Fruit fly (Drosophila melanogaster) whole organism, prepupa: ENCODE data around the gene dachs.
A peak's percentile ranks its signal among the peaks of the same experiment; 100 is the strongest.

Experiments
- Blimp-1 ChIP-seq: fragments of 200-800 bp; sonication (Bioruptor generic); optimal IDR thresholded peaks from 3 replicates; lab custom pipeline; 2017; ENCODE audit warnings: missing biosample characterization, missing genetic modification characterization, mild to moderate bottlenecking, moderate library complexity, missing genetic modification reagents
- CG10631 ChIP-seq: fragments of 200-800 bp; sonication (Bioruptor generic); optimal IDR thresholded peaks from 2 replicates; lab custom pipeline; 2016; ENCODE audit warnings: missing biosample characterization, missing genetic modification characterization
- CG10669 ChIP-seq: fragments of 200-800 bp; sonication (Bioruptor generic); optimal IDR thresholded peaks from 3 replicates; lab custom pipeline; 2018; ENCODE audit warnings: missing biosample characterization, mild to moderate bottlenecking, missing genetic modification characterization, moderate library complexity
- CG11294 ChIP-seq: fragments of 200-800 bp; sonication (Bioruptor generic); IDR thresholded peaks from 2 replicates; pipeline ENCODE4 v1.3.6; 2022; ENCODE audit warnings: missing biosample characterization, missing genetic modification characterization
- CG11762 ChIP-seq: fragments of 200-800 bp; sonication (Bioruptor generic); optimal IDR thresholded peaks from 3 replicates; lab custom pipeline; 2016; ENCODE audit warnings: missing biosample characterization, missing genetic modification characterization; ENCODE audit not compliant: insufficient read depth
- CG15336 ChIP-seq: fragments of 200-800 bp; sonication (Bioruptor generic); IDR thresholded peaks from 2 replicates; pipeline ENCODE4 v1.3.6; 2022; ENCODE audit warnings: missing biosample characterization, missing genetic modification characterization
- CG1621 ChIP-seq: fragments of 200-800 bp; sonication (Bioruptor generic); optimal IDR thresholded peaks from 3 replicates; lab custom pipeline; 2018; ENCODE audit warnings: missing biosample characterization, mild to moderate bottlenecking, missing genetic modification characterization
- CG16779 ChIP-seq: fragments of 200-800 bp; sonication (Bioruptor generic); optimal IDR thresholded peaks from 3 replicates; lab custom pipeline; 2017; ENCODE audit warnings: missing biosample characterization, mild to moderate bottlenecking, missing genetic modification characterization
- CG3032 ChIP-seq: fragments of 200-800 bp; optimal IDR thresholded peaks from 2 replicates; lab custom pipeline; 2019; ENCODE audit warnings: missing biosample characterization, mild to moderate bottlenecking, missing genetic modification characterization, moderate library complexity
- CG34406 ChIP-seq: fragments of 200-800 bp; sonication (Bioruptor generic); optimal IDR thresholded peaks from 3 replicates; lab custom pipeline; 2016; ENCODE audit warnings: missing biosample characterization, missing genetic modification characterization
- CG3919 ChIP-seq: fragments of 200-800 bp; sonication (Bioruptor generic); optimal IDR thresholded peaks from 3 replicates; lab custom pipeline; 2016; ENCODE audit warnings: missing biosample characterization, missing genetic modification characterization
- CG4318 ChIP-seq: fragments of 200-800 bp; sonication (Bioruptor generic); optimal IDR thresholded peaks from 3 replicates; lab custom pipeline; 2017; ENCODE audit warnings: missing biosample characterization, mild to moderate bottlenecking, missing genetic modification characterization
- CG6163 ChIP-seq: fragments of 200-800 bp; sonication (Bioruptor generic); IDR thresholded peaks from 3 replicates; pipeline ENCODE4 v1.3.6; 2022; ENCODE audit warnings: missing biosample characterization, missing genetic modification characterization
- CG6792 ChIP-seq: fragments of 200-800 bp; sonication (Bioruptor generic); optimal IDR thresholded peaks from 3 replicates; lab custom pipeline; 2016; ENCODE audit warnings: missing biosample characterization, missing genetic modification characterization
- CG6808 ChIP-seq: fragments of 200-800 bp; sonication (Bioruptor generic); optimal IDR thresholded peaks from 3 replicates; lab custom pipeline; 2017; ENCODE audit warnings: missing biosample characterization, missing genetic modification characterization, mild to moderate bottlenecking, moderate library complexity, missing genetic modification reagents
- CG8319 ChIP-seq: fragments of 200-800 bp; sonication (Bioruptor generic); optimal IDR thresholded peaks from 3 replicates; lab custom pipeline; 2016; ENCODE audit warnings: missing biosample characterization, missing genetic modification characterization
- CG8632 ChIP-seq: fragments of 200-800 bp; sonication (Bioruptor generic); optimal IDR thresholded peaks from 3 replicates; lab custom pipeline; 2016; ENCODE audit warnings: missing biosample characterization, missing genetic modification characterization
- CG9139 ChIP-seq: fragments of 200-800 bp; sonication (Bioruptor generic); optimal IDR thresholded peaks from 3 replicates; lab custom pipeline; 2017; ENCODE audit warnings: missing biosample characterization, mild to moderate bottlenecking, missing genetic modification characterization
- Eip75B ChIP-seq: fragments of 200-800 bp; sonication (Bioruptor generic); optimal IDR thresholded peaks from 3 replicates; lab custom pipeline; 2016; ENCODE audit warnings: missing biosample characterization, missing genetic modification characterization
- Eip78C ChIP-seq: fragments of 200-800 bp; sonication (Bioruptor generic); peaks from one replicate; lab custom pipeline; 2016; ENCODE audit warnings: missing biosample characterization, missing genetic modification characterization
- Ets96B ChIP-seq: fragments of 200-800 bp; optimal IDR thresholded peaks from 2 replicates; lab custom pipeline; 2019; ENCODE audit warnings: missing biosample characterization, mild to moderate bottlenecking, missing genetic modification characterization, moderate library complexity
- Hr38 ChIP-seq: sonication (Bioruptor generic); optimal IDR thresholded peaks from 2 replicates; lab custom pipeline; 2016; ENCODE audit warnings: missing biosample characterization, missing genetic modification characterization
- Hr39 ChIP-seq: fragments of 200-800 bp; sonication (Bioruptor generic); optimal IDR thresholded peaks from 2 replicates; lab custom pipeline; 2016; ENCODE audit warnings: missing biosample characterization, missing genetic modification characterization
- Hr4 ChIP-seq: fragments of 200-800 bp; sonication (Bioruptor generic); optimal IDR thresholded peaks from 3 replicates; lab custom pipeline; 2016; ENCODE audit warnings: missing biosample characterization, missing genetic modification characterization
- Met ChIP-seq: fragments of 200-800 bp; sonication (Bioruptor generic); optimal IDR thresholded peaks from 3 replicates; lab custom pipeline; 2016; ENCODE audit warnings: missing biosample characterization, missing genetic modification characterization
- Smox ChIP-seq: fragments of 200-800 bp; sonication (Bioruptor generic); optimal IDR thresholded peaks from 3 replicates; lab custom pipeline; 2016; ENCODE audit warnings: missing biosample characterization, missing genetic modification characterization
- Sox15 ChIP-seq: fragments of 200-800 bp; sonication (Bioruptor generic); optimal IDR thresholded peaks from 3 replicates; lab custom pipeline; 2016; ENCODE audit warnings: missing biosample characterization, missing genetic modification characterization
- dac ChIP-seq: fragments of 200-800 bp; sonication (Bioruptor generic); optimal IDR thresholded peaks from 2 replicates; lab custom pipeline; 2017; ENCODE audit warnings: missing biosample characterization, mild to moderate bottlenecking, missing genetic modification characterization
- fd59A ChIP-seq: fragments of 200-800 bp; sonication (Bioruptor generic); optimal IDR thresholded peaks from 2 replicates; lab custom pipeline; 2017; ENCODE audit warnings: missing biosample characterization, mild to moderate bottlenecking, missing genetic modification characterization, missing genetic modification reagents
- fkh ChIP-seq: fragments of 200-800 bp; sonication (Bioruptor generic); optimal IDR thresholded peaks from 3 replicates; lab custom pipeline; 2017; ENCODE audit warnings: missing biosample characterization, mild to moderate bottlenecking, missing genetic modification characterization, moderate library complexity
- lz ChIP-seq: fragments of 200-800 bp; sonication (Bioruptor generic); optimal IDR thresholded peaks from 3 replicates; lab custom pipeline; 2016; ENCODE audit warnings: missing biosample characterization, missing genetic modification characterization
- net ChIP-seq: fragments of 200-800 bp; sonication (Bioruptor generic); optimal IDR thresholded peaks from 3 replicates; lab custom pipeline; 2016; ENCODE audit warnings: missing biosample characterization, missing genetic modification characterization
- pdm3 ChIP-seq: fragments of 200-800 bp; sonication (Bioruptor generic); optimal IDR thresholded peaks from 3 replicates; lab custom pipeline; 2016; ENCODE audit warnings: missing biosample characterization, missing genetic modification characterization
- salr ChIP-seq, 2 experiments: fragments of 200-800 bp; sonication (Bioruptor generic); optimal IDR thresholded peaks; 3 replicates each; lab custom pipeline; 2016 to 2018; ENCODE audit warnings: missing biosample characterization in 2 of 2, missing genetic modification characterization in 2 of 2, mild to moderate bottlenecking in 1 of 2
- ss ChIP-seq, 2 experiments: fragments of 200-800 bp; sonication (Bioruptor generic); optimal IDR thresholded peaks; 2 replicates in 1 of 2; 3 replicates in 1 of 2; lab custom pipeline; 2017 to 2018; ENCODE audit warnings: mild to moderate bottlenecking in 2 of 2, missing biosample characterization in 2 of 2, missing genetic modification characterization in 2 of 2, moderate library complexity in 1 of 2
- vri ChIP-seq: fragments of 200-800 bp; sonication (Bioruptor generic); optimal IDR thresholded peaks from 3 replicates; lab custom pipeline; 2016; ENCODE audit warnings: missing biosample characterization, mild to moderate bottlenecking, missing genetic modification characterization

dachs gene

dm6 chr2L:8473448-8473847, 6.8 kb downstream of the dachs start (continued):
- TF ChIP-seq CG9139 (GFP tag; lab: Kevin White, UChicago): peak; percentile 27
- peak; percentile 68 for TF ChIP-seq CG8632 (GFP tag; lab: Kevin White, UChicago)
- peak; percentile 63 for TF ChIP-seq CG10631 (GFP tag; lab: Kevin White, UChicago)
- TF ChIP-seq Eip75B (GFP tag; lab: Kevin White, UChicago): peak; percentile 73
- peak; percentile 79 for TF ChIP-seq net (GFP tag; lab: Kevin White, UChicago)
- TF ChIP-seq CG8319: peak; percentile 72
- TF ChIP-seq Hr39: peak; percentile 70
- peak; percentile 71 for TF ChIP-seq CG34406
- no peak for TF ChIP-seq fkh (GFP tag; lab: Kevin White, UChicago)
- peak; percentile 69 for TF ChIP-seq Sox15 (GFP tag; lab: Kevin White, UChicago)
- TF ChIP-seq pdm3 (GFP tag; lab: Kevin White, UChicago): peak; percentile 73
- peak; percentile 77 for TF ChIP-seq lz (GFP tag; lab: Kevin White, UChicago)
- TF ChIP-seq Hr38 (GFP tag; lab: Kevin White, UChicago): no peak
- peak; percentile 58 for TF ChIP-seq CG1621
- TF ChIP-seq CG3032 (tag; lab: Kevin White, UChicago): peak; percentile 81
- TF ChIP-seq fd59A: peak; percentile 62
- peak; percentile 35 for TF ChIP-seq CG16779
- TF ChIP-seq CG3919 (GFP tag; lab: Kevin White, UChicago): peak; percentile 77
- TF ChIP-seq CG4318 (GFP tag; lab: Kevin White, UChicago): no peak
- TF ChIP-seq, all 60 proteins: peak for 56

- no peak for TF ChIP-seq fkh (GFP tag; lab: Kevin White, UChicago)
- TF ChIP-seq Sox15 (GFP tag; lab: Kevin White, UChicago): no peak
- TF ChIP-seq CG10669: no peak
- no peak for TF ChIP-seq ss (GFP tag; optimal IDR thresholded peaks at IDR 0.05; lab: Kevin White, UChicago)
- no peak for TF ChIP-seq CG6163 (GFP tag; lab: Robert Waterston, UW)
- TF ChIP-seq Hr38 (GFP tag; lab: Kevin White, UChicago): no peak
- no peak for TF ChIP-seq CG15336
- TF ChIP-seq CG11762 (GFP tag; lab: Kevin White, UChicago): no peak
- TF ChIP-seq CG8632 (GFP tag; lab: Kevin White, UChicago): no peak
These were observed 10.4 kb downstream of the dachs start, which contains the start of gene CheA29a for dm6 chr2L:8477049-8477448. Gene CheA29a, plus strand, starts transcription at chr2L:8477349.

- TF ChIP-seq Met (GFP tag; lab: Kevin White, UChicago) (no peak), Hr4 (GFP tag; lab: Kevin White, UChicago) (no peak), Ets96B (tag; lab: Kevin White, UChicago) (no peak)
These were observed 11.4 kb downstream of the dachs start for dm6 chr2L:8477971-8478370.

- TF ChIP-seq salr (GFP tag; optimal IDR thresholded peaks at IDR 0.05; lab: Kevin White, UChicago) (no peak), Smox (GFP tag; lab: Kevin White, UChicago) (no peak), CG10669 (no peak), CG6163 (GFP tag; lab: Robert Waterston, UW) (no peak; the same call in 2 of the 3 replicates), Sox15 (GFP tag; lab: Kevin White, UChicago) (no peak), net (GFP tag; lab: Kevin White, UChicago) (no peak), CG6808 (no peak), CG6792 (no peak), Blimp-1 (no peak), vri (GFP tag; lab: Kevin White, UChicago) (no peak), Hr4 (GFP tag; lab: Kevin White, UChicago) (no peak), Eip78C (GFP tag; lab: Kevin White, UChicago) (no peak), CG15336 (no peak; the same call in 1 of the 2 replicates), dac (GFP tag; lab: Kevin White, UChicago) (no peak), CG11762 (GFP tag; lab: Kevin White, UChicago) (no peak), CG11294 (GFP tag; lab: Robert Waterston, UW) (no peak), CG34406 (no peak), pdm3 (GFP tag; lab: Kevin White, UChicago) (no peak), Met (GFP tag; lab: Kevin White, UChicago) (no peak), CG8319 (no peak)
These were observed 11.8 kb downstream of the dachs start for dm6 chr2L:8478379-8478778.
